Worm (Caenorhabditis elegans): ENCODE measurements around the gene C06G4.6.

C06G4.6 gene

ce11 chrIII:8016438-8016837 is 12.2 kb downstream of the C06G4.6 start, which contains the start of gene F44B9.5:
Gene F44B9.5 (minus strand): TSS chrIII:8016538.
- no peak for TF ChIP-seq lsy-2 (tag; optimal IDR thresholded peaks at IDR 0.05)
- TF ChIP-seq unc-55 (GFP tag; optimal IDR thresholded peaks at IDR 0.05): no peak
- no peak for TF ChIP-seq blmp-1 (tag; optimal IDR thresholded peaks at IDR 0.05; ENCODE audit: insufficient read depth)
- TF ChIP-seq sem-4 (tag; optimal IDR thresholded peaks at IDR 0.05): no peak
- no peak for TF ChIP-seq ZK546.5 (tag; optimal IDR thresholded peaks at IDR 0.05)
- TF ChIP-seq skn-1 (tag; optimal IDR thresholded peaks at IDR 0.05): no peak
- no peak for TF ChIP-seq nhr-129 (tag; optimal IDR thresholded peaks at IDR 0.05)
- no peak for TF ChIP-seq ztf-1 (GFP tag; conservative IDR thresholded peaks at IDR 0.05)
- no peak for TF ChIP-seq ztf-4 (tag; optimal IDR thresholded peaks at IDR 0.05)
- TF ChIP-seq elt-1 (tag; optimal IDR thresholded peaks at IDR 0.05): no peak
- TF ChIP-seq unc-39 (tag; optimal IDR thresholded peaks at IDR 0.05): no peak
- no peak for TF ChIP-seq mdl-1 (tag; optimal IDR thresholded peaks at IDR 0.05)
- TF ChIP-seq nhr-21 (tag; optimal IDR thresholded peaks at IDR 0.05): no peak
- no peak for TF ChIP-seq ama-1 (optimal IDR thresholded peaks at IDR 0.05)
- no peak for TF ChIP-seq F13H6.1 (tag; optimal IDR thresholded peaks at IDR 0.05)
- no peak for TF ChIP-seq nhr-237 (tag; optimal IDR thresholded peaks at IDR 0.05)

ce11 chrIII:8017053-8017452 is 12.9 kb downstream of the C06G4.6 start:
- TF ChIP-seq gmeb-1 (tag; optimal IDR thresholded peaks at IDR 0.05) (no peak), lin-11 (tag; optimal IDR thresholded peaks at IDR 0.05) (no peak), egl-27 (tag; optimal IDR thresholded peaks at IDR 0.05) (no peak)

DNA sequence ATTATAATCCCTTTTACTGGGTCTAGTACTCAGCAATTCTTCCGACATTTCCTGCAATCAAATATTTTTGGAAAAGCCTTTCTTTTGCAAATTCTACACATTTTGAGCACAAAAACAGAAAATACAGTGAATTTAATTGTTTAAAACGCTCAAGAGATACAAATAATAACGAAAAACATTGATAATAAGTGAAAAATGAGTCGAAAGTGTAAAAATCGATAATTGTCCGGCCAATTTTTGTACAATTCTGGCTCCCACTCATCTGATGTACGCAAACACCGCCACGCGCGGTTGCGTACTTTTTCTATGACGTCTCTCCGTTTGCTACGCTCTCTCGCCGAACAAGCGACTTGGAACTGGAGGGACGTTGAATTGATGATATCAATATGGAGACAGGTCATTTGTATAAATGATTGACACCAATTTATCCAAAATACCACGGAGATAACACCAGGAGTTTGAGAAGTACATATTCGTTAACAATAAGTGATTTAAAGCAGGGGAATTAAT is 16.7 kb downstream of the C06G4.6 start, which contains the start of gene lin-36:
Gene lin-36 (minus strand): TSS at position 51 of the 510 bp plus-strand sequence.
- TF ChIP-seq zag-1 (tag; optimal IDR thresholded peaks at IDR 0.05) (peak; percentile 16), nhr-25 (tag; optimal IDR thresholded peaks at IDR 0.05) (peak; percentile 74), sem-4 (tag; optimal IDR thresholded peaks at IDR 0.05) (peak; percentile 51), lin-11 (tag; optimal IDR thresholded peaks at IDR 0.05) (peak; percentile 51), fos-1 (tag; optimal IDR thresholded peaks at IDR 0.05) (peak; percentile 72), mbf-1 (tag; optimal IDR thresholded peaks at IDR 0.05) (no peak), nhr-129 (tag; optimal IDR thresholded peaks at IDR 0.05) (peak; percentile 82), nhr-237 (tag; optimal IDR thresholded peaks at IDR 0.05) (peak; percentile 7), lin-13 (GFP tag; optimal IDR thresholded peaks at IDR 0.05) (peak; percentile 85), ama-1 (optimal IDR thresholded peaks at IDR 0.05) (no peak), nhr-77 (tag; optimal IDR thresholded peaks at IDR 0.05) (no peak), C34F6.9 (tag; optimal IDR thresholded peaks at IDR 0.05) (peak; percentile 95), ZK546.5 (tag; optimal IDR thresholded peaks at IDR 0.05) (no peak), elt-3 (tag; optimal IDR thresholded peaks at IDR 0.05) (no peak), nhr-21 (tag; optimal IDR thresholded peaks at IDR 0.05) (peak; percentile 58), sma-3 (GFP tag; optimal IDR thresholded peaks at IDR 0.05) (peak; percentile 73), crh-2 (tag; optimal IDR thresholded peaks at IDR 0.05) (peak; percentile 83), sma-9 (GFP tag; optimal IDR thresholded peaks at IDR 0.05) (peak; percentile 71), sma-9 (tag; optimal IDR thresholded peaks at IDR 0.05) (no peak), F13H6.1 (tag; optimal IDR thresholded peaks at IDR 0.05) (peak; percentile 61), skn-1 (tag; optimal IDR thresholded peaks at IDR 0.05) (peak; percentile 44), mab-5 (tag; optimal IDR thresholded peaks at IDR 0.05) (peak; percentile 63), lsy-2 (tag; optimal IDR thresholded peaks at IDR 0.05) (peak; percentile 77 to 92), ceh-16 (tag; optimal IDR thresholded peaks at IDR 0.05) (peak; percentile 58), alr-1 (tag; optimal IDR thresholded peaks at IDR 0.05) (no peak), unc-55 (GFP tag; optimal IDR thresholded peaks at IDR 0.05) (peak; percentile 89), gmeb-1 (tag; optimal IDR thresholded peaks at IDR 0.05) (peak; percentile 87)

ce11 chrIII:8022077-8022476 is 17.9 kb downstream of the C06G4.6 start, which contains the start of gene F44B9.2:
Gene F44B9.2 (plus strand): TSS chrIII:8022463.
- TF ChIP-seq peb-1 (tag; optimal IDR thresholded peaks at IDR 0.05) (no peak), mdl-1 (tag; optimal IDR thresholded peaks at IDR 0.05) (no peak), mbf-1 (tag; optimal IDR thresholded peaks at IDR 0.05) (no peak), nhr-237 (tag; optimal IDR thresholded peaks at IDR 0.05) (no peak), ama-1 (optimal IDR thresholded peaks at IDR 0.05) (no peak), ZK546.5 (tag; optimal IDR thresholded peaks at IDR 0.05) (no peak), C34F6.9 (tag; optimal IDR thresholded peaks at IDR 0.05) (no peak), unc-39 (tag; optimal IDR thresholded peaks at IDR 0.05) (no peak), nhr-10 (tag; optimal IDR thresholded peaks at IDR 0.05) (no peak), nhr-11 (tag; optimal IDR thresholded peaks at IDR 0.05) (no peak), sma-3 (GFP tag; optimal IDR thresholded peaks at IDR 0.05) (no peak), nhr-23 (tag; optimal IDR thresholded peaks at IDR 0.05) (no peak)
